Fruit fly (Drosophila melanogaster): ENCODE data around the gene Sgt.
A peak's percentile ranks its signal among the peaks of the same experiment; 100 is the strongest.

The Sgt gene

DNA sequence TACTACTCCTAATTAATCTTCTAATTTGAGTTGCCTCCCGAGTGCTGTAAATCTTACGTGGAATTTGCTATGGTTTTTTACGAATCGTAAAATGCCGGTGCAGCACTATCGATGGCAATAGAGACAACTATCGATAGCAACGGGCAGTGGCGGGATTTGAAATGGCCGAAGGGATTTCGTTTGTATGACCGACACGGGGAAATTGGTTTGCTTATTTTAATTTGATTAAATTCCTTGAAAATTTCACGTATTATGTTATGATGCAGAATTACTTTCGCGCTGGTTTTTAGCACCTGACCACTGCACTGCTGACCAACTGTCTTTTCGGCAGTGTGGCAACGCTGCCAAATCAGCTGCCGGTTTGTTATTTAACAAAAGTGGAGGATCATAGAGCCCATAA, 12.8 kb downstream of the Sgt start, which contains the start of the genes GCS2beta and CG5131 (continued):
- TF ChIP-seq lov (optimal IDR thresholded peaks at IDR 0.05) (no peak), lov (GFP tag; IDR thresholded peaks at IDR 0.05) (peak; percentile 81; the same call in 2 of the 3 replicates), Sox102F (GFP tag; optimal IDR thresholded peaks at IDR 0.05) (peak; percentile 93), gcm2 (GFP tag; optimal IDR thresholded peaks at IDR 0.05) (peak; percentile 73), CG8089 (GFP tag; optimal IDR thresholded peaks at IDR 0.05) (peak; percentile 90), CG11093 (GFP tag; IDR thresholded peaks at IDR 0.05) (peak; percentile 84), Dp (GFP tag; optimal IDR thresholded peaks at IDR 0.05) (peak; percentile 70), CG32772 (GFP tag; IDR thresholded peaks at IDR 0.05) (peak; percentile 95), CTCF (GFP tag; optimal IDR thresholded peaks at IDR 0.05) (peak; percentile 50), row (GFP tag; IDR thresholded peaks at IDR 0.05) (peak; percentile 94), peb (GFP tag; IDR thresholded peaks at IDR 0.05) (peak; percentile 85), wdn (GFP tag; IDR thresholded peaks at IDR 0.05) (peak; percentile 90), rib (GFP tag; IDR thresholded peaks at IDR 0.05) (peak; percentile 92), CG3065 (GFP tag; optimal IDR thresholded peaks at IDR 0.05) (peak; percentile 84), twi (tag; optimal IDR thresholded peaks at IDR 0.05) (peak; percentile 79), schlank (tag; optimal IDR thresholded peaks at IDR 0.05) (peak; percentile 87), tx (GFP tag; optimal IDR thresholded peaks at IDR 0.05) (peak; percentile 96), CG7928 (GFP tag; optimal IDR thresholded peaks at IDR 0.05) (peak; percentile 70), CG16813 (GFP tag; IDR thresholded peaks at IDR 0.05; ENCODE audit: partially characterized antibody) (peak; percentile 94), sd (tag; optimal IDR thresholded peaks at IDR 0.05) (peak; percentile 92), chm (GFP tag; IDR thresholded peaks at IDR 0.05) (peak; percentile 71), gce (GFP tag; IDR thresholded peaks at IDR 0.05) (0 out of 3 replicates have a peak, but pooled peaks have one; percentile 68), CG16815 (GFP tag; optimal IDR thresholded peaks at IDR 0.05) (peak; percentile 91), Max (GFP tag; optimal IDR thresholded peaks at IDR 0.05) (peak; percentile 95), Usf (GFP tag; optimal IDR thresholded peaks at IDR 0.05) (peak; percentile 81), CG14441 (GFP tag; IDR thresholded peaks at IDR 0.05) (peak; percentile 95), Elba2 (GFP tag; optimal IDR thresholded peaks at IDR 0.05) (peak; percentile 72), CG17568 (GFP tag; optimal IDR thresholded peaks at IDR 0.05) (no peak), stc (GFP tag; IDR thresholded peaks at IDR 0.05) (peak; percentile 85), Vsx1 (GFP tag; optimal IDR thresholded peaks at IDR 0.05) (peak; percentile 33), odd (GFP tag; optimal IDR thresholded peaks at IDR 0.05) (peak; percentile 63), CG2712 (tag; optimal IDR thresholded peaks at IDR 0.05) (peak; percentile 90), CG7745 (tag; optimal IDR thresholded peaks at IDR 0.05) (no peak), Chrac-16 (GFP tag; optimal IDR thresholded peaks at IDR 0.05) (peak; percentile 96), Kr (GFP tag; optimal IDR thresholded peaks at IDR 0.05) (no peak), sna (GFP tag; IDR thresholded peaks at IDR 0.05; ENCODE audit: partially characterized antibody) (peak; percentile 92), pnt (GFP tag; optimal IDR thresholded peaks at IDR 0.05) (peak; percentile 97), Nf-YC (tag; optimal IDR thresholded peaks at IDR 0.05) (no peak), Lim3 (GFP tag; IDR thresholded peaks at IDR 0.05) (peak; percentile 47; the same call in 1 of the 2 replicates), CG4617 (GFP tag; optimal IDR thresholded peaks at IDR 0.05; ENCODE audit: borderline replicate concordance) (peak; percentile 98), eve (GFP tag; optimal IDR thresholded peaks at IDR 0.05) (no peak), CG11560 (tag; IDR thresholded peaks at IDR 0.05) (peak; percentile 88), Gug (GFP tag; IDR thresholded peaks at IDR 0.05) (peak; percentile 97), CG30020 (tag; optimal IDR thresholded peaks at IDR 0.05) (peak; percentile 66), Fer2 (tag; optimal IDR thresholded peaks at IDR 0.05) (peak; percentile 85), CG17361 (GFP tag; IDR thresholded peaks at IDR 0.05) (peak; percentile 90), CG7372 (GFP tag; IDR thresholded peaks at IDR 0.05) (peak; percentile 94), pum (GFP tag; optimal IDR thresholded peaks at IDR 0.05) (peak; percentile 97), Fer1 (GFP tag; optimal IDR thresholded peaks at IDR 0.05) (no peak), CG1233 (GFP tag; optimal IDR thresholded peaks at IDR 0.05) (peak; percentile 88), CG8290 (GFP tag; optimal IDR thresholded peaks at IDR 0.05) (peak; percentile 72), CG8290 (tag; optimal IDR thresholded peaks at IDR 0.05) (peak; percentile 35 to 97), CG1529 (GFP tag; optimal IDR thresholded peaks at IDR 0.05) (peak; percentile 77)
